Fruit fly (Drosophila melanogaster): ENCODE measurements around the gene shps.

shps gene

DNA sequence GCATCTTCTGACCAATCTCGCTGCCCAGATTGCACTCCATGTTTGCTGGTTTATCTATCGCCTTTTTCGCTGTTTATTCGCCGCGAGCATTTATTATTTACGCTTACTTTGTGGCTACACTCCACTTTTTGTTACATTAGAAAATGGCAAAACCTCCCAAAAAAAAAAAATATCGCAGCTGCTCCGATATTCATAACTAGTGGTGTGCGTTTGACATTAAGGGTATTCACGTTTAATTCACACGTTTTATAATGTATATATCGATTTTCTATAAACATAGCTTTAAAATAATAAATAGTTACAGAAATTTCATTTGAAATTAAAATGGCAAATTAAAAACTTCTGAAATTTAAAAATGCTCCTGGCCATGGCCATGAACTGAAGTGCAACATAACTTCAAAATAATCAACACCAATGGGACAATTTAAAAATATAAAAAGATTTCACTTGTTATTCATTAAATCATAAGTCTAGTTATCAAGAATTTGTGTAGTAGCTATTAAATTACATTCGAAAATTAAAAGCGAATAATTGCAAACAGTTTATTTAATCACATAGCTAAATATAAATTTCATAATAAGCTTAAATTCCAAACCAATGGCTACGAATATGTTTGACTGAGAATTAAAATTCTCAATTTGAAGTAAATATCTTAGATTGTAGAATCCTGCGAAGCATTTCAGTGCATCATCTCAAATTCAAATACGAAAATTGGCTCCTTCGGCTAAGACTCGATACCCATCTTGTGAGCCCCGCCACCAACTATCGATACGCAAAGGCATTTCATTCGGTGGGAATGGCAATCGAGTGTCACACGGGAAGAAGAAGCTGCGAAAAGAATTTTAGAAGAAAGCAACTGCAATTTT is 39.1 kb downstream of the shps start, which contains the start of the genes Nab2 and BRWD3 (continued):
- TF ChIP-seq Ravus (GFP tag; IDR thresholded peaks at IDR 0.05) (no peak), crp (GFP tag; optimal IDR thresholded peaks at IDR 0.05) (peak in 1 of 2 experiments; percentile 24), Mad (GFP tag; optimal IDR thresholded peaks at IDR 0.05) (peak; percentile 30), Hmx (GFP tag; optimal IDR thresholded peaks at IDR 0.05) (no peak), Atf6 (GFP tag; IDR thresholded peaks at IDR 0.05) (no peak), CG6254 (GFP tag; optimal IDR thresholded peaks at IDR 0.05) (no peak), ac (GFP tag; optimal IDR thresholded peaks at IDR 0.05) (no peak), Usf (GFP tag; optimal IDR thresholded peaks at IDR 0.05) (no peak), Poxn (GFP tag; IDR thresholded peaks at IDR 0.05) (no peak), klu (GFP tag; IDR thresholded peaks at IDR 0.05) (no peak), disco-r (GFP tag; optimal IDR thresholded peaks at IDR 0.05) (no peak), so (GFP tag; IDR thresholded peaks at IDR 0.05) (no peak), CG17186 (GFP tag; optimal IDR thresholded peaks at IDR 0.05) (no peak), CG4707 (GFP tag; optimal IDR thresholded peaks at IDR 0.05) (no peak), E2f1 (GFP tag; IDR thresholded peaks at IDR 0.05) (peak; percentile 45; the same call in 1 of the 2 replicates), CG14667 (GFP tag; IDR thresholded peaks at IDR 0.05) (no peak), pnt (GFP tag; optimal IDR thresholded peaks at IDR 0.05) (no peak), CG15601 (tag; optimal IDR thresholded peaks at IDR 0.05) (no peak), pb (GFP tag; optimal IDR thresholded peaks at IDR 0.05) (no peak), eve (GFP tag; optimal IDR thresholded peaks at IDR 0.05) (no peak), CG6654 (GFP tag; optimal IDR thresholded peaks at IDR 0.05) (no peak), CG17568 (GFP tag; optimal IDR thresholded peaks at IDR 0.05) (no peak), fd102C (GFP tag; optimal IDR thresholded peaks at IDR 0.05) (no peak), h (optimal IDR thresholded peaks at IDR 0.05) (no peak), CG9437 (GFP tag; optimal IDR thresholded peaks at IDR 0.05) (peak; percentile 33), pfk (GFP tag; optimal IDR thresholded peaks at IDR 0.05) (no peak), Antp (GFP tag; optimal IDR thresholded peaks at IDR 0.05) (no peak), esg (GFP tag; conservative IDR thresholded peaks at IDR 0.05) (no peak; the same call in 1 of the 2 replicates), D19A (tag; optimal IDR thresholded peaks at IDR 0.05) (no peak), fru (optimal IDR thresholded peaks at IDR 0.05) (no peak), stwl (tag; optimal IDR thresholded peaks at IDR 0.05) (peak; percentile 23), CG34422 (GFP tag; IDR thresholded peaks at IDR 0.05) (peak; percentile 45; the same call in 2 of the 3 replicates), CG7271 (tag; optimal IDR thresholded peaks at IDR 0.05) (no peak), crol (GFP tag; IDR thresholded peaks at IDR 0.05) (no peak), Nf-YB (GFP tag; optimal IDR thresholded peaks at IDR 0.05) (no peak), CG10366 (GFP tag; IDR thresholded peaks at IDR 0.05) (no peak), CG7786 (GFP tag; optimal IDR thresholded peaks at IDR 0.05) (no peak), hbn (GFP tag; IDR thresholded peaks at IDR 0.05; ENCODE audit: partially characterized antibody) (peak; percentile 54), CG12155 (GFP tag; optimal IDR thresholded peaks at IDR 0.05) (peak; percentile 39), CrebB (tag; optimal IDR thresholded peaks at IDR 0.05) (no peak), CG3281 (GFP tag; optimal IDR thresholded peaks at IDR 0.05) (no peak), ap (GFP tag; IDR thresholded peaks at IDR 0.05) (no peak), CG1792 (GFP tag; optimal IDR thresholded peaks at IDR 0.05) (no peak), CG3995 (GFP tag; optimal IDR thresholded peaks at IDR 0.05) (no peak), CG2120 (GFP tag; optimal IDR thresholded peaks at IDR 0.05) (peak; percentile 38), CG17385 (GFP tag; optimal IDR thresholded peaks at IDR 0.05) (peak; percentile 93), Eip74EF (GFP tag; optimal IDR thresholded peaks at IDR 0.05) (no peak), sna (GFP tag; IDR thresholded peaks at IDR 0.05; ENCODE audit: partially characterized antibody) (peak; percentile 27; the same call in 1 of the 2 replicates), Hand (GFP tag; optimal IDR thresholded peaks at IDR 0.05) (no peak), CG10654 (GFP tag; optimal IDR thresholded peaks at IDR 0.05) (peak; percentile 17)

All from whole organism, embryonic.